Worm (Caenorhabditis elegans) whole organism, L2 larva: ENCODE data around the gene ttr-39.
A peak's percentile ranks its signal among the peaks of the same experiment; 100 is the strongest.

Experiments
- F13H6.1 ChIP-seq: sonication (generic microtip); optimal IDR thresholded peaks from 2 replicates; lab custom pipeline; 2016; ENCODE audit warnings: missing genetic modification characterization, missing compliant biosample characterization
- R02D3.7 ChIP-seq: fragments of 150-350 bp; optimal IDR thresholded peaks from 2 replicates; lab custom pipeline; 2014; ENCODE audit warnings: missing biosample characterization, missing genetic modification characterization
- ZK546.5 ChIP-seq: sonication (generic microtip); optimal IDR thresholded peaks from 2 replicates; lab custom pipeline; 2017; ENCODE audit warnings: missing biosample characterization, missing genetic modification characterization
- alr-1 ChIP-seq: fragments of 150-350 bp; optimal IDR thresholded peaks from 2 replicates; lab custom pipeline; 2014; ENCODE audit warnings: missing biosample characterization, missing genetic modification characterization
- ama-1 ChIP-seq: fragments of 150-350 bp; optimal IDR thresholded peaks from 2 replicates; lab custom pipeline; 2018; ENCODE audit warnings: inconsistent platforms
- blmp-1 ChIP-seq: sonication (generic microtip); optimal IDR thresholded peaks from 2 replicates; lab custom pipeline; 2017; ENCODE audit warnings: missing genetic modification characterization, mild to moderate bottlenecking, missing compliant biosample characterization, antibody characterized with exemption, moderate library complexity; ENCODE audit not compliant: insufficient read depth
- ceh-82 ChIP-seq: fragments of 150-350 bp; optimal IDR thresholded peaks from 2 replicates; lab custom pipeline; 2014; ENCODE audit warnings: missing biosample characterization, missing genetic modification characterization
- crh-2 ChIP-seq: sonication (generic microtip); optimal IDR thresholded peaks from 2 replicates; lab custom pipeline; 2017; ENCODE audit warnings: missing biosample characterization, missing genetic modification characterization
- elt-1 ChIP-seq: fragments of 150-350 bp; optimal IDR thresholded peaks from 2 replicates; lab custom pipeline; 2014; ENCODE audit warnings: missing biosample characterization, missing genetic modification characterization
- elt-3 ChIP-seq: sonication (generic microtip); optimal IDR thresholded peaks from 2 replicates; lab custom pipeline; 2017; ENCODE audit warnings: missing biosample characterization, missing genetic modification characterization
- fos-1 ChIP-seq: fragments of 150-350 bp; optimal IDR thresholded peaks from 2 replicates; lab custom pipeline; 2014; ENCODE audit warnings: missing biosample characterization, missing genetic modification characterization
- gmeb-1 ChIP-seq: fragments of 150-350 bp; optimal IDR thresholded peaks from 2 replicates; lab custom pipeline; 2014; ENCODE audit warnings: missing biosample characterization, missing genetic modification characterization
- lin-11 ChIP-seq: fragments of 150-350 bp; sonication (generic microtip); optimal IDR thresholded peaks from 2 replicates; lab custom pipeline; 2014; ENCODE audit warnings: missing biosample characterization, missing genetic modification characterization, inconsistent platforms, mixed read lengths
- lin-39 ChIP-seq: fragments of 150-350 bp; optimal IDR thresholded peaks from 2 replicates; lab custom pipeline; 2014; ENCODE audit warnings: missing biosample characterization, missing genetic modification reagents, missing genetic modification characterization
- lsy-2 ChIP-seq, 2 experiments: fragments of 150-350 bp in 1 of 2; sonication (generic microtip) in 1 of 2; optimal IDR thresholded peaks; 2 replicates each; lab custom pipeline; 2014 to 2017; ENCODE audit warnings: missing biosample characterization in 2 of 2, missing genetic modification characterization in 2 of 2
- mdl-1 ChIP-seq, 2 experiments: fragments of 150-350 bp in 1 of 2; sonication (generic microtip) in 1 of 2; optimal IDR thresholded peaks; 2 replicates each; lab custom pipeline; 2017; ENCODE audit warnings: missing biosample characterization in 2 of 2, missing genetic modification characterization in 2 of 2
- nhr-10 ChIP-seq: sonication (generic microtip); optimal IDR thresholded peaks from 2 replicates; lab custom pipeline; 2017; ENCODE audit warnings: missing biosample characterization, missing genetic modification characterization
- nhr-11 ChIP-seq: fragments of 150-350 bp; optimal IDR thresholded peaks from 2 replicates; lab custom pipeline; 2014; ENCODE audit warnings: missing biosample characterization, missing genetic modification characterization
- nhr-23 ChIP-seq: fragments of 150-350 bp; optimal IDR thresholded peaks from 2 replicates; lab custom pipeline; 2014; ENCODE audit warnings: missing biosample characterization, missing genetic modification reagents, missing genetic modification characterization
- nhr-237 ChIP-seq: fragments of 150-350 bp; optimal IDR thresholded peaks from 2 replicates; lab custom pipeline; 2014; ENCODE audit warnings: missing biosample characterization, missing genetic modification characterization
- nhr-6 ChIP-seq: fragments of 150-350 bp; optimal IDR thresholded peaks from 2 replicates; lab custom pipeline; 2014; ENCODE audit warnings: missing biosample characterization, missing genetic modification characterization
- nhr-77 ChIP-seq: fragments of 150-350 bp; optimal IDR thresholded peaks from 2 replicates; lab custom pipeline; 2014; ENCODE audit warnings: missing biosample characterization, missing genetic modification characterization
- peb-1 ChIP-seq: fragments of 150-350 bp; optimal IDR thresholded peaks from 2 replicates; lab custom pipeline; 2014; ENCODE audit warnings: missing biosample characterization, missing genetic modification characterization
- sma-3 ChIP-seq: sonication (generic microtip); optimal IDR thresholded peaks from 2 replicates; lab custom pipeline; 2016; ENCODE audit warnings: missing genetic modification reagents, missing genetic modification characterization, missing compliant biosample characterization
- sma-9 ChIP-seq, 2 experiments: fragments of 150-350 bp in 1 of 2; sonication (generic microtip) in 1 of 2; optimal IDR thresholded peaks; 2 replicates each; lab custom pipeline; 2014 to 2016; ENCODE audit warnings: missing genetic modification characterization in 2 of 2, mild to moderate bottlenecking in 1 of 2, missing biosample characterization in 1 of 2, missing compliant biosample characterization in 1 of 2, missing genetic modification reagents in 1 of 2, moderate library complexity in 1 of 2
- snpc-4 ChIP-seq: fragments of 150-350 bp; optimal IDR thresholded peaks from 2 replicates; lab custom pipeline; 2014; ENCODE audit warnings: missing biosample characterization, missing genetic modification characterization
- unc-55 ChIP-seq: fragments of 150-350 bp; sonication (generic microtip); optimal IDR thresholded peaks from 3 replicates; lab custom pipeline; 2014; ENCODE audit warnings: missing biosample characterization, missing genetic modification reagents, missing genetic modification characterization
- unc-62 ChIP-seq: fragments of 150-350 bp; optimal IDR thresholded peaks from 2 replicates; lab custom pipeline; 2014; ENCODE audit warnings: missing biosample characterization, missing genetic modification reagents, missing genetic modification characterization
- zag-1 ChIP-seq: fragments of 150-350 bp; optimal IDR thresholded peaks from 2 replicates; lab custom pipeline; 2014; ENCODE audit warnings: missing biosample characterization, missing genetic modification characterization
- ztf-1 ChIP-seq: fragments of 200-800 bp; sonication (Bioruptor generic); conservative IDR thresholded peaks from 2 replicates; pipeline ENCODE4 v1.3.6; 2022; ENCODE audit warnings: missing genetic modification characterization, missing compliant biosample characterization

ttr-39 gene

ce11 chrIV:10115142-10115541 lies 25.5 kb upstream of the ttr-39 start, which contains the start of gene C04G2.10:
C04G2.10 (plus strand) TSS chrIV:10115442.
- no peak for TF ChIP-seq F13H6.1 (tag; lab: Kevin White, UChicago)
- no peak for TF ChIP-seq blmp-1 (tag; lab: Kevin White, UChicago)
- no peak for TF ChIP-seq lsy-2 (tag; optimal IDR thresholded peaks at IDR 0.05; lab: Kevin White, UChicago)
- no peak for TF ChIP-seq nhr-11 (tag; lab: Kevin White, UChicago)
- no peak for TF ChIP-seq sma-3
- no peak for TF ChIP-seq nhr-77 (tag; lab: Kevin White, UChicago)
- no peak for TF ChIP-seq nhr-237 (tag; lab: Kevin White, UChicago)
- TF ChIP-seq fos-1 (tag; lab: Kevin White, UChicago) = no peak
- TF ChIP-seq ama-1 (lab: Kevin White, UChicago) = no peak
- no peak for TF ChIP-seq nhr-6 (tag; lab: Kevin White, UChicago)
- TF ChIP-seq lin-39 (tag; lab: Kevin White, UChicago) = no peak
- no peak for TF ChIP-seq nhr-10 (tag; lab: Kevin White, UChicago)
- no peak for TF ChIP-seq ceh-82 (tag; lab: Kevin White, UChicago)
- TF ChIP-seq sma-9 (GFP tag; optimal IDR thresholded peaks at IDR 0.05; lab: Kevin White, UChicago) = no peak
- no peak for TF ChIP-seq sma-9 (tag; optimal IDR thresholded peaks at IDR 0.05; lab: Kevin White, UChicago)
- no peak for TF ChIP-seq nhr-23 (tag; lab: Kevin White, UChicago)
- TF ChIP-seq snpc-4 (tag; lab: Kevin White, UChicago) = no peak
- TF ChIP-seq ZK546.5 (tag; lab: Kevin White, UChicago) = no peak

- TF ChIP-seq peb-1 (tag; lab: Kevin White, UChicago) (no peak), zag-1 (tag; lab: Kevin White, UChicago) (no peak), gmeb-1 (tag; lab: Kevin White, UChicago) (no peak), elt-3 (no peak)
These were observed 22.9 kb upstream of the ttr-39 start, which contains the start of gene nsph-3.2 for ce11 chrIV:10112570-10112969. nsph-3.2 (plus strand) TSS chrIV:10112870.

- TF ChIP-seq F13H6.1 (tag; lab: Kevin White, UChicago) = no peak
- TF ChIP-seq, all 48 proteins: peak for 0
These were observed 21.8 kb upstream of the ttr-39 start, which contains the start of gene spch-1 for ce11 chrIV:10111441-10111840. spch-1 (minus strand) TSS chrIV:10111541.

ce11 chrIV:10110870-10111269 lies 21.2 kb upstream of the ttr-39 start:
- no peak for TF ChIP-seq nhr-23 (tag; lab: Kevin White, UChicago)
- no peak for TF ChIP-seq ama-1 (lab: Kevin White, UChicago)
- TF ChIP-seq R02D3.7 (tag; lab: Kevin White, UChicago) = no peak
- no peak for TF ChIP-seq blmp-1 (tag; lab: Kevin White, UChicago)
- no peak for TF ChIP-seq unc-55
- no peak for TF ChIP-seq crh-2 (tag; lab: Kevin White, UChicago)

ce11 chrIV:10110417-10110816 lies 20.7 kb upstream of the ttr-39 start, which contains the start of gene egl-38:
egl-38 (minus strand) TSS chrIV:10110517.
- TF ChIP-seq elt-1 (tag; lab: Kevin White, UChicago) = no peak
- no peak for TF ChIP-seq F13H6.1 (tag; lab: Kevin White, UChicago)
- TF ChIP-seq gmeb-1 (tag; lab: Kevin White, UChicago) = no peak
- TF ChIP-seq R02D3.7 (tag; lab: Kevin White, UChicago) = no peak

- peak; percentile 55 for TF ChIP-seq R02D3.7 (tag; lab: Kevin White, UChicago)
- TF ChIP-seq sma-3 = no peak
These were observed 7.2 kb upstream of the ttr-39 start, which contains the start of gene dis-3 for ce11 chrIV:10096881-10097280. dis-3 (plus strand) TSS chrIV:10097202.

ce11 chrIV:10095171-10095570 lies 5.5 kb upstream of the ttr-39 start, which contains the start of the genes C04G2.5 and msp-36:
C04G2.5 (minus strand) TSS chrIV:10095271.
msp-36 (plus strand) TSS chrIV:10095433.
- TF ChIP-seq unc-62 (GFP tag; lab: Kevin White, UChicago) (no peak), ztf-1 (GFP tag; lab: Robert Waterston, UW) (no peak), lin-11 (tag; lab: Kevin White, UChicago) (no peak), alr-1 (tag; lab: Kevin White, UChicago) (no peak), mdl-1 (tag; optimal IDR thresholded peaks at IDR 0.05; lab: Kevin White, UChicago) (no peak), nhr-11 (tag; lab: Kevin White, UChicago) (no peak), gmeb-1 (tag; lab: Kevin White, UChicago) (no peak)
